Fruit fly (Drosophila melanogaster) whole organism, embryonic: Measurements from ENCODE around the gene Rbbp5.

Experiments used
- Aef1 ChIP-seq: fragments of 200-800 bp; sonication (Bioruptor generic); IDR thresholded peaks from 3 replicates; pipeline ENCODE4 v1.3.6; 2022; ENCODE audit warnings: missing biosample characterization, missing genetic modification characterization
- BEAF-32 ChIP-seq: fragments of 200-800 bp; sonication (Bioruptor generic); optimal IDR thresholded peaks from 3 replicates; lab custom pipeline; 2017; ENCODE audit warnings: missing biosample characterization, missing genetic modification characterization, mild to moderate bottlenecking, moderate library complexity, missing genetic modification reagents
- Bdp1 ChIP-seq: fragments of 200-800 bp; sonication (Bioruptor generic); optimal IDR thresholded peaks from 3 replicates; lab custom pipeline; 2016; ENCODE audit warnings: missing biosample characterization, missing genetic modification characterization
- CG10462 ChIP-seq: fragments of 200-800 bp; sonication (Bioruptor generic); optimal IDR thresholded peaks from 2 replicates; lab custom pipeline; 2016; ENCODE audit warnings: missing biosample characterization, missing genetic modification characterization
- CG12155 ChIP-seq: fragments of 200-800 bp; sonication (Bioruptor generic); optimal IDR thresholded peaks from 3 replicates; lab custom pipeline; 2016; ENCODE audit warnings: missing biosample characterization, missing genetic modification characterization
- CG13287 ChIP-seq: fragments of 200-800 bp; sonication (Bioruptor generic); IDR thresholded peaks from 2 replicates; pipeline ENCODE4 v1.3.6; 2022; ENCODE audit warnings: missing biosample characterization, missing genetic modification characterization; ENCODE audit not compliant: partially characterized antibody
- CG13296 ChIP-seq: fragments of 200-800 bp; sonication (Bioruptor generic); optimal IDR thresholded peaks from 3 replicates; lab custom pipeline; 2018; ENCODE audit warnings: missing biosample characterization, mild to moderate bottlenecking, missing genetic modification characterization
- CG13894 ChIP-seq: fragments of 200-800 bp; sonication (Bioruptor generic); optimal IDR thresholded peaks from 3 replicates; lab custom pipeline; 2018; ENCODE audit warnings: missing biosample characterization, mild to moderate bottlenecking, missing genetic modification characterization, moderate library complexity
- CG1602 ChIP-seq: fragments of 200-800 bp; sonication (Bioruptor generic); optimal IDR thresholded peaks from 3 replicates; lab custom pipeline; 2016; ENCODE audit warnings: missing biosample characterization, missing genetic modification characterization
- CG1832 ChIP-seq: fragments of 200-800 bp; sonication (Bioruptor generic); optimal IDR thresholded peaks from 2 replicates; lab custom pipeline; 2017; ENCODE audit warnings: missing biosample characterization, mild to moderate bottlenecking, missing genetic modification characterization, inconsistent platforms
- CG30431 ChIP-seq: fragments of 200-800 bp; sonication (Bioruptor generic); optimal IDR thresholded peaks from 2 replicates; lab custom pipeline; 2017; ENCODE audit warnings: missing biosample characterization, missing genetic modification characterization
- CG3847 ChIP-seq: fragments of 200-800 bp; sonication (Bioruptor generic); IDR thresholded peaks from 2 replicates; pipeline ENCODE4 v1.3.6; 2022; ENCODE audit warnings: missing biosample characterization, missing genetic modification characterization
- CG7556 ChIP-seq: fragments of 200-800 bp; sonication (Bioruptor generic); optimal IDR thresholded peaks from 2 replicates; lab custom pipeline; 2017; ENCODE audit warnings: missing biosample characterization, mild to moderate bottlenecking, missing genetic modification characterization
- CG9437 ChIP-seq: fragments of 200-800 bp; sonication (Bioruptor generic); optimal IDR thresholded peaks from 2 replicates; lab custom pipeline; 2018; ENCODE audit warnings: missing biosample characterization, mild to moderate bottlenecking, missing genetic modification characterization
- CG9876 ChIP-seq: fragments of 200-800 bp; sonication (Bioruptor generic); optimal IDR thresholded peaks from 2 replicates; lab custom pipeline; 2016; ENCODE audit warnings: missing biosample characterization, missing genetic modification characterization
- CG9932 ChIP-seq: fragments of 200-800 bp; sonication (Bioruptor generic); IDR thresholded peaks from 2 replicates; pipeline ENCODE4 v1.3.6; 2022; ENCODE audit warnings: missing biosample characterization, missing genetic modification characterization
- Chrac-16 ChIP-seq: fragments of 200-800 bp; sonication (Bioruptor generic); optimal IDR thresholded peaks from 3 replicates; lab custom pipeline; 2016; ENCODE audit warnings: missing biosample characterization, missing genetic modification characterization
- Dref ChIP-seq: fragments of 200-800 bp; sonication (Bioruptor generic); IDR thresholded peaks from 2 replicates; pipeline ENCODE4 v1.3.6; 2022; ENCODE audit warnings: missing biosample characterization, missing genetic modification characterization
- E2f1 ChIP-seq: fragments of 200-800 bp; sonication (Bioruptor generic); IDR thresholded peaks from 2 replicates; pipeline ENCODE4 v1.3.6; 2022; ENCODE audit warnings: missing biosample characterization, missing genetic modification characterization
- Fer2 ChIP-seq: fragments of 200-800 bp; sonication (Bioruptor generic); optimal IDR thresholded peaks from 2 replicates; lab custom pipeline; 2018; ENCODE audit warnings: missing biosample characterization, mild to moderate bottlenecking, missing genetic modification characterization, moderate library complexity
- Gsc ChIP-seq: fragments of 200-800 bp; sonication (Bioruptor generic); IDR thresholded peaks from 2 replicates; pipeline ENCODE4 v1.3.6; 2022; ENCODE audit warnings: missing biosample characterization, missing genetic modification characterization
- Med ChIP-seq: fragments of 200-800 bp; sonication (Bioruptor generic); peaks from one replicate; lab custom pipeline; 2016; ENCODE audit warnings: missing biosample characterization, missing genetic modification characterization, mild to moderate bottlenecking, inconsistent platforms, moderate library complexity
- NC2β ChIP-seq: fragments of 200-800 bp; sonication (Bioruptor generic); optimal IDR thresholded peaks from 2 replicates; lab custom pipeline; 2016; ENCODE audit warnings: missing biosample characterization, missing genetic modification characterization
- Pdp1 ChIP-seq, 2 experiments: fragments of 200-800 bp; sonication (Bioruptor generic); optimal IDR thresholded peaks; 3 replicates each; lab custom pipeline; 2016; ENCODE audit warnings: missing biosample characterization in 2 of 2, missing genetic modification characterization in 2 of 2, mild to moderate bottlenecking in 1 of 2, moderate library complexity in 1 of 2
- Side ChIP-seq: fragments of 200-800 bp; sonication (Bioruptor generic); optimal IDR thresholded peaks from 2 replicates; lab custom pipeline; 2016; ENCODE audit warnings: missing biosample characterization, missing genetic modification characterization
- Tbp ChIP-seq: fragments of >200 bp; optimal IDR thresholded peaks from 2 replicates; lab custom pipeline; 2018; ENCODE audit warnings: missing biosample characterization, missing genetic modification characterization
- Trl ChIP-seq, 3 experiments: fragments of >200 bp in 2 of 3; fragments of 200-800 bp in 1 of 3; sonication (Bioruptor generic) in 1 of 3; optimal IDR thresholded peaks; 2 replicates in 1 of 3; 3 replicates in 2 of 3; lab custom pipeline; 2016 to 2017; ENCODE audit warnings: missing biosample characterization in 1 of 3, missing genetic modification characterization in 1 of 3
- bcd ChIP-seq: fragments of 200-800 bp; sonication (Bioruptor generic); optimal IDR thresholded peaks from 2 replicates; lab custom pipeline; 2017; ENCODE audit warnings: missing biosample characterization, mild to moderate bottlenecking, missing genetic modification characterization
- bowl ChIP-seq: fragments of 200-800 bp; sonication (Bioruptor generic); IDR thresholded peaks from 2 replicates; pipeline ENCODE4 v1.3.6; 2022; ENCODE audit warnings: missing biosample characterization, missing genetic modification characterization
- cg ChIP-seq: fragments of 200-800 bp; sonication (Bioruptor generic); optimal IDR thresholded peaks from 3 replicates; lab custom pipeline; 2019; ENCODE audit warnings: missing biosample characterization, mild to moderate bottlenecking, missing genetic modification characterization, moderate library complexity
- chif ChIP-seq, 2 experiments: fragments of 200-800 bp; sonication (Bioruptor generic); optimal IDR thresholded peaks; 3 replicates each; lab custom pipeline; 2016; ENCODE audit warnings: missing biosample characterization in 2 of 2, missing genetic modification characterization in 2 of 2
- chm ChIP-seq: fragments of 200-800 bp; sonication (Bioruptor generic); IDR thresholded peaks from 2 replicates; pipeline ENCODE4 v1.3.6; 2022; ENCODE audit warnings: missing biosample characterization, missing genetic modification characterization
- crol ChIP-seq: fragments of 200-800 bp; sonication (Bioruptor generic); IDR thresholded peaks from 2 replicates; pipeline ENCODE4 v1.3.6; 2022; ENCODE audit warnings: missing biosample characterization, missing genetic modification characterization
- crp ChIP-seq, 2 experiments: fragments of 200-800 bp; sonication (Bioruptor generic); optimal IDR thresholded peaks; 2 replicates in 1 of 2; 3 replicates in 1 of 2; lab custom pipeline; 2017; ENCODE audit warnings: missing biosample characterization in 2 of 2, missing genetic modification characterization in 2 of 2, mild to moderate bottlenecking in 1 of 2, moderate library complexity in 1 of 2
- cwo ChIP-seq: fragments of 200-800 bp; sonication (Bioruptor generic); optimal IDR thresholded peaks from 3 replicates; lab custom pipeline; 2017; ENCODE audit warnings: missing biosample characterization, missing genetic modification characterization, mild to moderate bottlenecking, moderate library complexity, missing genetic modification reagents
- dmrt99B ChIP-seq: fragments of 200-800 bp; sonication (Bioruptor generic); optimal IDR thresholded peaks from 2 replicates; lab custom pipeline; 2018; ENCODE audit warnings: missing biosample characterization, mild to moderate bottlenecking, missing genetic modification characterization, moderate library complexity
- hb ChIP-seq: fragments of 200-800 bp; sonication (Bioruptor generic); IDR thresholded peaks from 3 replicates; pipeline ENCODE4 v1.3.6; 2022; ENCODE audit warnings: missing biosample characterization, missing genetic modification characterization; ENCODE audit not compliant: partially characterized antibody
- otp ChIP-seq: fragments of 200-800 bp; sonication (Bioruptor generic); IDR thresholded peaks from 3 replicates; pipeline ENCODE4, ENCODE4 v1.3.6; 2022; ENCODE audit warnings: missing biosample characterization, missing genetic modification characterization
- ranshi ChIP-seq: fragments of 200-800 bp; sonication (Bioruptor generic); IDR thresholded peaks from 2 replicates; pipeline ENCODE4 v1.3.6; 2022; ENCODE audit warnings: missing biosample characterization, missing genetic modification characterization
- repo ChIP-seq: fragments of 200-800 bp; sonication (Bioruptor generic); optimal IDR thresholded peaks from 2 replicates; lab custom pipeline; 2016; ENCODE audit warnings: missing biosample characterization, missing genetic modification characterization
- ro ChIP-seq: fragments of 200-800 bp; sonication (Bioruptor generic); IDR thresholded peaks from 2 replicates; pipeline ENCODE4 v1.3.6; 2022; ENCODE audit warnings: missing biosample characterization, missing genetic modification characterization
- row ChIP-seq: fragments of 200-800 bp; sonication (Bioruptor generic); IDR thresholded peaks from 3 replicates; pipeline ENCODE4 v1.3.6; 2022; ENCODE audit warnings: missing biosample characterization, missing genetic modification characterization
- trem ChIP-seq: fragments of 200-800 bp; optimal IDR thresholded peaks from 3 replicates; lab custom pipeline; 2019; ENCODE audit warnings: missing biosample characterization, mild to moderate bottlenecking, missing genetic modification characterization, moderate library complexity
- wor ChIP-seq: fragments of 200-800 bp; sonication (Bioruptor generic); IDR thresholded peaks from 2 replicates; pipeline ENCODE4 v1.3.6; 2022; ENCODE audit warnings: missing biosample characterization, missing genetic modification characterization
- z ChIP-seq: fragments of 200-800 bp; sonication (Bioruptor generic); IDR thresholded peaks from 3 replicates; pipeline ENCODE4 v1.3.6; 2022; ENCODE audit warnings: missing biosample characterization, missing genetic modification characterization
- zfh1 ChIP-seq: fragments of 200-800 bp; sonication (Bioruptor generic); IDR thresholded peaks from 3 replicates; pipeline ENCODE4 v1.3.6; 2022; ENCODE audit warnings: missing biosample characterization, missing genetic modification characterization

Rbbp5 gene

dm6 chr3L:20349333-20349924, 1.7 kb upstream of the Rbbp5 start (continued):
- no peak for TF ChIP-seq CG1602 (GFP tag; lab: Kevin White, UChicago)
- peak; percentile 75 for TF ChIP-seq cg
- TF ChIP-seq Aef1 (GFP tag; lab: Robert Waterston, UW) = no peak
- no peak for TF ChIP-seq bcd
- no peak for TF ChIP-seq Gsc (GFP tag; lab: Robert Waterston, UW)
- no peak for TF ChIP-seq crp (GFP tag; optimal IDR thresholded peaks at IDR 0.05; lab: Kevin White, UChicago)
- TF ChIP-seq CG10462 (GFP tag; lab: Kevin White, UChicago) = no peak
- TF ChIP-seq CG9437 (GFP tag; lab: Kevin White, UChicago) = no peak
- no peak for TF ChIP-seq chif (GFP tag; optimal IDR thresholded peaks at IDR 0.05; lab: Kevin White, UChicago)
- no peak for TF ChIP-seq trem (tag; lab: Kevin White, UChicago)
- peak; percentile 56 for TF ChIP-seq CG13287
- TF ChIP-seq dmrt99B (tag; lab: Kevin White, UChicago) = no peak
- no peak for TF ChIP-seq Pdp1 (GFP tag; optimal IDR thresholded peaks at IDR 0.05; lab: Kevin White, UChicago)
- no peak; the same call in 1 of the 2 replicates for TF ChIP-seq chm (GFP tag; lab: Robert Waterston, UW)
- TF ChIP-seq CG12155 (GFP tag; lab: Kevin White, UChicago) = no peak
- no peak for TF ChIP-seq Bdp1 (GFP tag; lab: Kevin White, UChicago)
- TF ChIP-seq CG13296 (GFP tag; lab: Kevin White, UChicago) = no peak
- no peak for TF ChIP-seq CG3847 (GFP tag; lab: Robert Waterston, UW)
- TF ChIP-seq CG9876 (GFP tag; lab: Kevin White, UChicago) = no peak
- no peak for TF ChIP-seq repo (GFP tag; lab: Kevin White, UChicago)
- TF ChIP-seq E2f1 (GFP tag; lab: Robert Waterston, UW) = no peak
- no peak for TF ChIP-seq ro (GFP tag; lab: Robert Waterston, UW)
- no peak for TF ChIP-seq wor
- no peak for TF ChIP-seq Chrac-16 (GFP tag; lab: Kevin White, UChicago)
- no peak for TF ChIP-seq Tbp (GFP tag; lab: Kevin White, UChicago)
- TF ChIP-seq hb (GFP tag; lab: Robert Waterston, UW) = no peak
- no peak for TF ChIP-seq Side (GFP tag; lab: Kevin White, UChicago)
- no peak for TF ChIP-seq Dref (GFP tag; lab: Robert Waterston, UW)
- TF ChIP-seq CG30431 (GFP tag; lab: Kevin White, UChicago) = no peak
- no peak for TF ChIP-seq NC2β (GFP tag; lab: Kevin White, UChicago)
- TF ChIP-seq BEAF-32 = no peak
- peak; percentile 73 for TF ChIP-seq cwo (GFP tag; lab: Kevin White, UChicago)
- no peak for TF ChIP-seq ranshi (GFP tag; lab: Robert Waterston, UW)

dm6 chr3L:20348581-20349093, 895 bp upstream of the Rbbp5 start:
- TF ChIP-seq Trl (optimal IDR thresholded peaks at IDR 0.05; lab: Kevin White, UChicago) = peak; percentile 70 to 91
- TF ChIP-seq Trl (GFP tag; optimal IDR thresholded peaks at IDR 0.05; lab: Kevin White, UChicago) = no peak
- TF ChIP-seq CG9932 (GFP tag; lab: Robert Waterston, UW) = no peak
- TF ChIP-seq zfh1 = no peak
- TF ChIP-seq CG1832 (GFP tag; lab: Kevin White, UChicago) = peak; percentile 84
- no peak for TF ChIP-seq bowl (GFP tag; lab: Robert Waterston, UW)
- TF ChIP-seq otp = 0 out of 3 replicates have a peak, but pooled peaks have one; percentile 23
- peak; percentile 25 for TF ChIP-seq Med (GFP tag; lab: Kevin White, UChicago)
- TF ChIP-seq CG7556 = no peak
- TF ChIP-seq crol (GFP tag; lab: Robert Waterston, UW) = peak; percentile 94
- peak; percentile 51; the same call in 1 of the 3 replicates for TF ChIP-seq z (GFP tag; lab: Robert Waterston, UW)
- peak; percentile 53 for TF ChIP-seq cg
- TF ChIP-seq Fer2 (tag; lab: Kevin White, UChicago) = no peak
- no peak for TF ChIP-seq CG13894 (tag; lab: Kevin White, UChicago)
- no peak for TF ChIP-seq row (GFP tag; lab: Robert Waterston, UW)
